Fruit fly (Drosophila melanogaster): ENCODE results near the gene Tengl1.

Tengl1 gene

dm6 chr2L:2226259-2227121, 13.9 kb downstream of the Tengl1 start, which contains the start of the genes CG15387 and sau:
CG15387 (minus strand) TSS chr2L:2226294.
sau (plus strand) TSS chr2L:2226342.
- TF ChIP-seq CG1620 (GFP tag; optimal IDR thresholded peaks at IDR 0.05) (peak; percentile 96), CG14711 (tag; optimal IDR thresholded peaks at IDR 0.05) (peak; percentile 88), cnc (optimal IDR thresholded peaks at IDR 0.05) (no peak), Crg-1 (GFP tag; optimal IDR thresholded peaks at IDR 0.05) (peak; percentile 95), Hr96 (GFP tag; optimal IDR thresholded peaks at IDR 0.05) (peak; percentile 96), Clk (GFP tag; optimal IDR thresholded peaks at IDR 0.05) (peak; percentile 87), CG7045 (GFP tag; optimal IDR thresholded peaks at IDR 0.05) (peak; percentile 89), kay (GFP tag; ENCODE audit: borderline replicate concordance) (peak; percentile 97), toe (GFP tag; optimal IDR thresholded peaks at IDR 0.05) (peak; percentile 96), ovo (GFP tag; optimal IDR thresholded peaks at IDR 0.05) (peak; percentile 88), bab1 (GFP tag; optimal IDR thresholded peaks at IDR 0.05) (peak; percentile 90), CG12768 (GFP tag; optimal IDR thresholded peaks at IDR 0.05) (peak; percentile 92), pad (GFP tag; optimal IDR thresholded peaks at IDR 0.05) (peak; percentile 87), CG11617 (GFP tag; optimal IDR thresholded peaks at IDR 0.05) (peak; percentile 95), Mnt (GFP tag; optimal IDR thresholded peaks at IDR 0.05) (peak; percentile 92), cic (GFP tag; optimal IDR thresholded peaks at IDR 0.05) (peak; percentile 62), CG7101 (tag; optimal IDR thresholded peaks at IDR 0.05) (peak; percentile 94), tj (GFP tag; optimal IDR thresholded peaks at IDR 0.05) (peak; percentile 93), CG5204 (GFP tag; optimal IDR thresholded peaks at IDR 0.05) (peak; percentile 96), CG33017 (tag; optimal IDR thresholded peaks at IDR 0.05) (peak; percentile 89)

- TF ChIP-seq kay (GFP tag; ENCODE audit: borderline replicate concordance) (peak; percentile 56), CG5204 (GFP tag; optimal IDR thresholded peaks at IDR 0.05) (no peak), Mnt (GFP tag; optimal IDR thresholded peaks at IDR 0.05) (no peak), CG7045 (GFP tag; optimal IDR thresholded peaks at IDR 0.05) (no peak), CG33017 (tag; optimal IDR thresholded peaks at IDR 0.05) (no peak), toe (GFP tag; optimal IDR thresholded peaks at IDR 0.05) (no peak), ovo (GFP tag; optimal IDR thresholded peaks at IDR 0.05) (no peak), pad (GFP tag; optimal IDR thresholded peaks at IDR 0.05) (no peak), CG7101 (tag; optimal IDR thresholded peaks at IDR 0.05) (no peak), Clk (GFP tag; optimal IDR thresholded peaks at IDR 0.05) (no peak), bab1 (GFP tag; optimal IDR thresholded peaks at IDR 0.05) (peak; percentile 5), Hr96 (GFP tag; optimal IDR thresholded peaks at IDR 0.05) (no peak), tj (GFP tag; optimal IDR thresholded peaks at IDR 0.05) (no peak), Crg-1 (GFP tag; optimal IDR thresholded peaks at IDR 0.05) (no peak)
Observed at dm6 chr2L:2222377-2222776, 18.0 kb downstream of the Tengl1 start.

DNA sequence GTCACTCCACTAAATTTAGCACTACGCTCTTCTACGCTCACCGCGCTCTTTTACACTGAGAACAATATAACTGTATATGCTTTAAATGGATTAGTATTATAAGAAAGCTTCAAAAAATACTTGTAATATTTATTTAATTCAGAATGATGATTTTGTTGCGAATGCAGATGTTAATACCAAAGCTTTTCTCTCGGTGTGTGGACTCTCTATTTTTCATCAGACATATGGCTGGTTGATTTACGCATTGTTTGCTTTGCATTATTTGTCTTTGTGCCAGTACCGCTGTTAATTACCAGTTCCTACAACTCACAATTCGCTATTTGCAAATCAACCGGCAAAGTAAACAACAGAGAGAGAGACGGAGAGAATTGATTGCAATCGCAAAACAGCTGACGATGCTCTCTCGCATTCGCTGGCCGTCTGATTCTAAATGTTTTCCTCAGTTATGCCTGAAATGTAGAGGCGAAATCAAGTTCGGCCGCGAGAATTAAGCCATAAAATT, 18.7 kb downstream of the Tengl1 start:
- peak; percentile 97 for TF ChIP-seq toe (GFP tag; optimal IDR thresholded peaks at IDR 0.05)
- peak; percentile 99 for TF ChIP-seq CG12768 (GFP tag; optimal IDR thresholded peaks at IDR 0.05)
- peak; percentile 99 for TF ChIP-seq CG7101 (tag; optimal IDR thresholded peaks at IDR 0.05)
- TF ChIP-seq CG1620 (GFP tag; optimal IDR thresholded peaks at IDR 0.05), result peak; percentile 98
- peak; percentile 96 for TF ChIP-seq CG14711 (tag; optimal IDR thresholded peaks at IDR 0.05)
- peak; percentile 99 for TF ChIP-seq CG7045 (GFP tag; optimal IDR thresholded peaks at IDR 0.05)
- peak; percentile 99 for TF ChIP-seq cic (GFP tag; optimal IDR thresholded peaks at IDR 0.05)
- peak; percentile 95 for TF ChIP-seq tj (GFP tag; optimal IDR thresholded peaks at IDR 0.05)
- peak; percentile 100 for TF ChIP-seq CG33017 (tag; optimal IDR thresholded peaks at IDR 0.05)
- peak; percentile 96 for TF ChIP-seq kay (GFP tag; ENCODE audit: borderline replicate concordance)
- peak; percentile 98 for TF ChIP-seq ovo (GFP tag; optimal IDR thresholded peaks at IDR 0.05)
- peak; percentile 99 for TF ChIP-seq CG11617 (GFP tag; optimal IDR thresholded peaks at IDR 0.05)
- TF ChIP-seq Clk (GFP tag; optimal IDR thresholded peaks at IDR 0.05), result peak; percentile 96
- TF ChIP-seq pad (GFP tag; optimal IDR thresholded peaks at IDR 0.05), result peak; percentile 96
- TF ChIP-seq Hr96 (GFP tag; optimal IDR thresholded peaks at IDR 0.05), result peak; percentile 96
- peak; percentile 99 for TF ChIP-seq Crg-1 (GFP tag; optimal IDR thresholded peaks at IDR 0.05)
- peak; percentile 99 for TF ChIP-seq bab1 (GFP tag; optimal IDR thresholded peaks at IDR 0.05)
- TF ChIP-seq Mnt (GFP tag; optimal IDR thresholded peaks at IDR 0.05), result peak; percentile 98
- TF ChIP-seq cnc (optimal IDR thresholded peaks at IDR 0.05), result no peak
- peak; percentile 99 for TF ChIP-seq CG5204 (GFP tag; optimal IDR thresholded peaks at IDR 0.05)

dm6 chr2L:2220573-2221332, 19.6 kb downstream of the Tengl1 start, which contains the start of gene papi:
papi (plus strand) TSS chr2L:2220748.
- TF ChIP-seq CG7045 (GFP tag; optimal IDR thresholded peaks at IDR 0.05) (no peak), CG14711 (tag; optimal IDR thresholded peaks at IDR 0.05) (no peak), ovo (GFP tag; optimal IDR thresholded peaks at IDR 0.05) (peak; percentile 70), Hr96 (GFP tag; optimal IDR thresholded peaks at IDR 0.05) (no peak), CG7101 (tag; optimal IDR thresholded peaks at IDR 0.05) (peak; percentile 47), CG12768 (GFP tag; optimal IDR thresholded peaks at IDR 0.05) (no peak), cic (GFP tag; optimal IDR thresholded peaks at IDR 0.05) (peak; percentile 34), CG33017 (tag; optimal IDR thresholded peaks at IDR 0.05) (peak; percentile 28), Mnt (GFP tag; optimal IDR thresholded peaks at IDR 0.05) (peak; percentile 99), CG11617 (GFP tag; optimal IDR thresholded peaks at IDR 0.05) (no peak), toe (GFP tag; optimal IDR thresholded peaks at IDR 0.05) (no peak), CG5204 (GFP tag; optimal IDR thresholded peaks at IDR 0.05) (no peak)
